Fruit fly (Drosophila melanogaster) whole organism, pupa: ENCODE measurements around the gene Rok.

Source experiments
- CG10348 ChIP-seq: fragments of 200-800 bp; sonication (Bioruptor generic); IDR thresholded peaks from 2 replicates; pipeline ENCODE4 v1.3.6; 2022; ENCODE audit warnings: missing biosample characterization, missing genetic modification characterization
- CG12605 ChIP-seq: fragments of 200-800 bp; sonication (Bioruptor generic); IDR thresholded peaks from 2 replicates; pipeline ENCODE4 v1.3.6; 2022; ENCODE audit warnings: missing biosample characterization, missing genetic modification characterization
- CG13204 ChIP-seq: fragments of 200-800 bp; sonication (Bioruptor generic); optimal IDR thresholded peaks from 2 replicates; lab custom pipeline; 2018; ENCODE audit warnings: missing biosample characterization, mild to moderate bottlenecking, missing genetic modification characterization, moderate library complexity
- CG14655 ChIP-seq: fragments of 200-800 bp; sonication (Bioruptor generic); optimal IDR thresholded peaks from 3 replicates; lab custom pipeline; 2017; ENCODE audit warnings: mild to moderate bottlenecking, missing biosample characterization, missing genetic modification reagents, missing genetic modification characterization
- CG15710 ChIP-seq: fragments of 200-800 bp; sonication (Bioruptor generic); optimal IDR thresholded peaks from 2 replicates; lab custom pipeline; 2018; ENCODE audit warnings: missing biosample characterization, mild to moderate bottlenecking, missing genetic modification characterization, moderate library complexity
- CG17806 ChIP-seq: fragments of 200-800 bp; sonication (Bioruptor generic); optimal IDR thresholded peaks from 2 replicates; lab custom pipeline; 2018; ENCODE audit warnings: missing biosample characterization, mild to moderate bottlenecking, missing genetic modification characterization, moderate library complexity
- CG32121 ChIP-seq: fragments of 200-800 bp; sonication (Bioruptor generic); IDR thresholded peaks from 2 replicates; pipeline ENCODE4 v1.3.6; 2022; ENCODE audit warnings: missing biosample characterization, missing genetic modification characterization
- CG34367 ChIP-seq: fragments of 200-800 bp; sonication (Bioruptor generic); optimal IDR thresholded peaks from 2 replicates; lab custom pipeline; 2018; ENCODE audit warnings: missing biosample characterization, mild to moderate bottlenecking, missing genetic modification characterization
- CG4496 ChIP-seq: fragments of 200-800 bp; sonication (Bioruptor generic); IDR thresholded peaks from 3 replicates; pipeline ENCODE4 v1.3.6; 2022; ENCODE audit warnings: missing biosample characterization, missing genetic modification characterization
- CG8159 ChIP-seq: fragments of 200-800 bp; sonication (Bioruptor generic); optimal IDR thresholded peaks from 3 replicates; lab custom pipeline; 2018; ENCODE audit warnings: missing biosample characterization, mild to moderate bottlenecking, missing genetic modification characterization, moderate library complexity
- CG8301 ChIP-seq: fragments of 200-800 bp; sonication (Bioruptor generic); optimal IDR thresholded peaks from 2 replicates; lab custom pipeline; 2018; ENCODE audit warnings: missing biosample characterization, mild to moderate bottlenecking, missing genetic modification characterization
- CG9948 ChIP-seq: fragments of 200-800 bp; sonication (Bioruptor generic); optimal IDR thresholded peaks from 2 replicates; lab custom pipeline; 2018; ENCODE audit warnings: missing biosample characterization, mild to moderate bottlenecking, missing genetic modification characterization, moderate library complexity
- D1 ChIP-seq: fragments of 200-800 bp; sonication (Bioruptor generic); optimal IDR thresholded peaks from 2 replicates; lab custom pipeline; 2018; ENCODE audit warnings: missing biosample characterization, mild to moderate bottlenecking, missing genetic modification characterization, moderate library complexity
- EcR ChIP-seq: fragments of 200-800 bp; sonication (Bioruptor generic); optimal IDR thresholded peaks from 3 replicates; lab custom pipeline; 2019; ENCODE audit warnings: missing biosample characterization, missing genetic modification characterization, mild to moderate bottlenecking, moderate library complexity, missing genetic modification reagents
- Ets98B ChIP-seq: fragments of 200-800 bp; sonication (Bioruptor generic); IDR thresholded peaks from 2 replicates; pipeline ENCODE4 v1.3.6; 2022; ENCODE audit warnings: missing biosample characterization, missing genetic modification characterization
- Pif1A ChIP-seq: fragments of 200-800 bp; sonication (Bioruptor generic); optimal IDR thresholded peaks from 3 replicates; lab custom pipeline; 2016; ENCODE audit warnings: missing biosample characterization, missing genetic modification characterization
- Pif1B ChIP-seq: fragments of 200-800 bp; sonication (Bioruptor generic); optimal IDR thresholded peaks from 3 replicates; lab custom pipeline; 2016; ENCODE audit warnings: missing biosample characterization, missing genetic modification characterization
- Snoo ChIP-seq: fragments of 200-800 bp; sonication (Bioruptor generic); optimal IDR thresholded peaks from 3 replicates; lab custom pipeline; 2017; ENCODE audit warnings: missing biosample characterization, mild to moderate bottlenecking, missing genetic modification characterization, inconsistent platforms
- fd96Ca ChIP-seq: fragments of 200-800 bp; sonication (Bioruptor generic); IDR thresholded peaks from 3 replicates; pipeline ENCODE4 v1.3.6; 2022; ENCODE audit warnings: missing biosample characterization, missing genetic modification characterization
- gl ChIP-seq: fragments of 200-800 bp; sonication (Bioruptor generic); optimal IDR thresholded peaks from 2 replicates; lab custom pipeline; 2018; ENCODE audit warnings: missing biosample characterization, mild to moderate bottlenecking, missing genetic modification characterization
- rn ChIP-seq: fragments of 200-800 bp; sonication (Bioruptor generic); IDR thresholded peaks from 2 replicates; pipeline ENCODE4 v1.3.6; 2022; ENCODE audit warnings: missing biosample characterization, missing genetic modification characterization

The Rok gene

dm6 chrX:16637106-16637590 lies at the start of gene Rok:
TSS of gene Rok (minus strand) at chrX:16637414.
- TF ChIP-seq CG8301 (no peak), CG13204 (GFP tag; lab: Kevin White, UChicago) (peak; percentile 41), EcR (GFP tag; lab: Kevin White, UChicago) (peak; percentile 22)

dm6 chrX:16683765-16684164 lies 46.6 kb upstream of the Rok start, which contains the start of gene Axs:
TSS of gene Axs (minus strand) at chrX:16683895.
- TF ChIP-seq CG4496 (GFP tag; lab: Robert Waterston, UW) (0 out of 3 replicates have a peak, but pooled peaks have one; percentile 13), CG8159 (no peak), CG13204 (GFP tag; lab: Kevin White, UChicago) (no peak)

dm6 chrX:16678845-16679347 lies 41.7 kb upstream of the Rok start, which contains the start of the genes CG13010 and sing:
TSS of gene CG13010 (minus strand) at chrX:16678945.
TSS of gene sing (plus strand) at chrX:16679297.
- TF ChIP-seq Snoo (tag; lab: Kevin White, UChicago) (no peak), Pif1A (GFP tag; lab: Kevin White, UChicago) (no peak), CG4496 (GFP tag; lab: Robert Waterston, UW) (no peak), CG14655 (GFP tag; lab: Kevin White, UChicago) (no peak), fd96Ca (no peak), Pif1B (GFP tag; lab: Kevin White, UChicago) (no peak), CG15710 (tag; lab: Kevin White, UChicago) (no peak), CG34367 (tag; lab: Kevin White, UChicago) (no peak), EcR (GFP tag; lab: Kevin White, UChicago) (no peak), CG12605 (GFP tag; lab: Robert Waterston, UW) (no peak)

- no peak for TF ChIP-seq CG12605 (GFP tag; lab: Robert Waterston, UW)
- TF ChIP-seq gl, result no peak
- no peak for TF ChIP-seq CG34367 (tag; lab: Kevin White, UChicago)
- TF ChIP-seq CG15710 (tag; lab: Kevin White, UChicago), result peak; percentile 20
- peak; percentile 13 for TF ChIP-seq Snoo (tag; lab: Kevin White, UChicago)
- TF ChIP-seq CG32121 (GFP tag; lab: Robert Waterston, UW), result no peak
- TF ChIP-seq Ets98B (GFP tag; lab: Robert Waterston, UW), result no peak
- peak; percentile 25 for TF ChIP-seq CG9948
- TF ChIP-seq CG4496 (GFP tag; lab: Robert Waterston, UW), result 0 out of 3 replicates have a peak, but pooled peaks have one; percentile 14
- TF ChIP-seq CG8159, result peak; percentile 18
- no peak for TF ChIP-seq CG13204 (GFP tag; lab: Kevin White, UChicago)
- TF ChIP-seq Pif1A (GFP tag; lab: Kevin White, UChicago), result no peak
- no peak for TF ChIP-seq CG8301
- no peak for TF ChIP-seq Pif1B (GFP tag; lab: Kevin White, UChicago)
- no peak for TF ChIP-seq fd96Ca
- TF ChIP-seq CG17806 (tag; lab: Kevin White, UChicago), result no peak
Measured at dm6 chrX:16677163-16677562, 39.9 kb upstream of the Rok start.

- TF ChIP-seq CG12605 (GFP tag; lab: Robert Waterston, UW), result no peak
- no peak for TF ChIP-seq CG9948
- no peak for TF ChIP-seq CG8301
- TF ChIP-seq Ets98B (GFP tag; lab: Robert Waterston, UW), result no peak
- no peak for TF ChIP-seq fd96Ca
- TF ChIP-seq D1, result no peak
- no peak for TF ChIP-seq CG14655 (GFP tag; lab: Kevin White, UChicago)
- TF ChIP-seq CG15710 (tag; lab: Kevin White, UChicago), result no peak
- TF ChIP-seq Snoo (tag; lab: Kevin White, UChicago), result no peak
- no peak for TF ChIP-seq CG8159
- no peak for TF ChIP-seq CG32121 (GFP tag; lab: Robert Waterston, UW)
- TF ChIP-seq CG17806 (tag; lab: Kevin White, UChicago), result no peak
- TF ChIP-seq Pif1A (GFP tag; lab: Kevin White, UChicago), result no peak
- TF ChIP-seq gl, result no peak
- TF ChIP-seq rn (GFP tag; lab: Robert Waterston, UW), result no peak
- TF ChIP-seq CG34367 (tag; lab: Kevin White, UChicago), result no peak
- TF ChIP-seq CG13204 (GFP tag; lab: Kevin White, UChicago), result no peak
- no peak for TF ChIP-seq CG10348 (GFP tag; lab: Robert Waterston, UW)
- no peak for TF ChIP-seq CG4496 (GFP tag; lab: Robert Waterston, UW)
Measured at dm6 chrX:16676653-16677052, 39.4 kb upstream of the Rok start, which contains the start of gene CG13012. TSS of gene CG13012 (minus strand) at chrX:16676753.

dm6 chrX:16674538-16674937 lies 37.3 kb upstream of the Rok start:
- no peak for TF ChIP-seq Pif1A (GFP tag; lab: Kevin White, UChicago)
- no peak for TF ChIP-seq CG15710 (tag; lab: Kevin White, UChicago)
- no peak for TF ChIP-seq CG32121 (GFP tag; lab: Robert Waterston, UW)
- no peak for TF ChIP-seq EcR (GFP tag; lab: Kevin White, UChicago)
- TF ChIP-seq CG13204 (GFP tag; lab: Kevin White, UChicago), result no peak
- TF ChIP-seq CG4496 (GFP tag; lab: Robert Waterston, UW), result no peak
- no peak for TF ChIP-seq CG8159
- TF ChIP-seq Snoo (tag; lab: Kevin White, UChicago), result no peak
- TF ChIP-seq fd96Ca, result no peak
- no peak for TF ChIP-seq CG12605 (GFP tag; lab: Robert Waterston, UW)
- no peak for TF ChIP-seq CG9948
- TF ChIP-seq CG34367 (tag; lab: Kevin White, UChicago), result no peak
- TF ChIP-seq CG17806 (tag; lab: Kevin White, UChicago), result no peak
